Worm (Caenorhabditis elegans) whole organism, L1 larva: Measurements from ENCODE around the gene C56G2.9.
A peak's percentile ranks its signal among the peaks of the same experiment; 100 is the strongest.

Experiments used
- C16A3.4 ChIP-seq: fragments of 150-350 bp; optimal IDR thresholded peaks from 2 replicates; lab custom pipeline; 2014; ENCODE audit warnings: missing biosample characterization, missing genetic modification characterization
- F16B12.6 ChIP-seq: fragments of 150-350 bp; optimal IDR thresholded peaks from 2 replicates; lab custom pipeline; 2014; ENCODE audit warnings: missing biosample characterization, missing genetic modification characterization
- alr-1 ChIP-seq: fragments of 200-800 bp; sonication (Bioruptor generic); optimal IDR thresholded peaks from 2 replicates; lab custom pipeline; 2018; ENCODE audit warnings: borderline replicate concordance, mild to moderate bottlenecking, missing genetic modification characterization, missing compliant biosample characterization
- ama-1 ChIP-seq: fragments of 150-350 bp; optimal IDR thresholded peaks from 2 replicates; lab custom pipeline; 2014
- blmp-1 ChIP-seq: fragments of 150-350 bp; optimal IDR thresholded peaks from 2 replicates; lab custom pipeline; 2014; ENCODE audit warnings: missing biosample characterization, missing genetic modification characterization
- ceh-88 ChIP-seq: fragments of 200-800 bp; sonication (Bioruptor generic); IDR thresholded peaks from 2 replicates; pipeline ENCODE4 v1.3.6; 2022; ENCODE audit warnings: missing genetic modification characterization, missing compliant biosample characterization
- ces-1 ChIP-seq: fragments of 150-350 bp; optimal IDR thresholded peaks from 2 replicates; lab custom pipeline; 2014; ENCODE audit warnings: missing biosample characterization, missing genetic modification reagents, missing genetic modification characterization
- dpl-1 ChIP-seq, 3 experiments: fragments of 150-350 bp in 2 of 3; sonication (generic microtip) in 1 of 3; optimal IDR thresholded peaks; 2 replicates each; lab custom pipeline; 2014 to 2017; ENCODE audit warnings: missing biosample characterization in 3 of 3, missing genetic modification characterization in 3 of 3, missing genetic modification reagents in 3 of 3
- dsc-1 ChIP-seq: sonication (generic microtip); optimal IDR thresholded peaks from 2 replicates; lab custom pipeline; 2016; ENCODE audit warnings: mild to moderate bottlenecking, missing genetic modification characterization, missing compliant biosample characterization
- efl-1 ChIP-seq, 4 experiments: fragments of 150-350 bp; optimal IDR thresholded peaks in 3 of 4; peaks in 1 of 4; 1 replicate in 1 of 4; 2 replicates in 3 of 4; lab custom pipeline; 2014; ENCODE audit warnings: missing biosample characterization in 2 of 4, missing genetic modification characterization in 2 of 4, missing genetic modification reagents in 2 of 4
- efl-3 ChIP-seq: fragments of 200-800 bp; sonication (Bioruptor generic); optimal IDR thresholded peaks from 2 replicates; lab custom pipeline; 2018; ENCODE audit warnings: mild to moderate bottlenecking, missing genetic modification characterization, missing compliant biosample characterization
- egl-13 ChIP-seq: sonication (generic microtip); optimal IDR thresholded peaks from 2 replicates; lab custom pipeline; 2016; ENCODE audit warnings: missing genotype, missing genetic modification reagents, missing genetic modification characterization, missing compliant biosample characterization
- egl-27 ChIP-seq, 2 experiments: fragments of 150-350 bp in 1 of 2; sonication (generic microtip); optimal IDR thresholded peaks; 3 replicates each; lab custom pipeline; 2017 to 2018; ENCODE audit warnings: missing biosample characterization in 2 of 2, missing genetic modification characterization in 2 of 2, missing genetic modification reagents in 2 of 2
- elt-3 ChIP-seq, 6 experiments: fragments of 150-350 bp in 1 of 6; sonication (generic microtip); optimal IDR thresholded peaks; 2 replicates each; lab custom pipeline; 2017 to 2018; ENCODE audit warnings: missing biosample characterization in 6 of 6, missing genetic modification characterization in 6 of 6, inconsistent platforms in 1 of 6
- ets-5 ChIP-seq: fragments of 200-800 bp; sonication (Bioruptor generic); IDR thresholded peaks from 2 replicates; pipeline ENCODE4 v1.3.6; 2022; ENCODE audit warnings: missing genetic modification characterization, missing compliant biosample characterization
- fkh-4 ChIP-seq: sonication (generic microtip); optimal IDR thresholded peaks from 2 replicates; lab custom pipeline; 2016; ENCODE audit warnings: missing compliant biosample characterization, missing genetic modification characterization, borderline replicate concordance
- fos-1 ChIP-seq: fragments of 150-350 bp; optimal IDR thresholded peaks from 2 replicates; lab custom pipeline; 2014; ENCODE audit warnings: missing biosample characterization, missing genetic modification characterization
- grh-1 ChIP-seq: fragments of 200-800 bp; sonication (Bioruptor generic); IDR thresholded peaks from 2 replicates; pipeline ENCODE4 v1.3.6; 2022; ENCODE audit warnings: missing genetic modification reagents, missing genetic modification characterization, missing compliant biosample characterization
- hlh-4 ChIP-seq: sonication (generic microtip); optimal IDR thresholded peaks from 2 replicates; lab custom pipeline; 2016; ENCODE audit warnings: mild to moderate bottlenecking, missing genetic modification characterization, missing compliant biosample characterization
- hpl-2 ChIP-seq: fragments of 150-350 bp; optimal IDR thresholded peaks from 2 replicates; lab custom pipeline; 2014; ENCODE audit warnings: missing biosample characterization, missing genetic modification reagents, missing genetic modification characterization
- irx-1 ChIP-seq: sonication (generic microtip); optimal IDR thresholded peaks from 2 replicates; lab custom pipeline; 2016; ENCODE audit warnings: missing genetic modification characterization, missing compliant biosample characterization
- jun-1 ChIP-seq: fragments of 150-350 bp; optimal IDR thresholded peaks from 2 replicates; lab custom pipeline; 2014; ENCODE audit warnings: missing biosample characterization, missing genetic modification reagents, missing genetic modification characterization
- lin-13 ChIP-seq: fragments of 150-350 bp; optimal IDR thresholded peaks from 2 replicates; lab custom pipeline; 2014; ENCODE audit warnings: missing biosample characterization, missing genetic modification reagents, missing genetic modification characterization
- lin-14 ChIP-seq: fragments of 200-800 bp; sonication (Bioruptor generic); optimal IDR thresholded peaks from 2 replicates; lab custom pipeline; 2018; ENCODE audit warnings: mild to moderate bottlenecking, missing genetic modification characterization, moderate library complexity, missing compliant biosample characterization
- lin-35 ChIP-seq, 2 experiments: fragments of 150-350 bp; optimal IDR thresholded peaks; 2 replicates each; lab custom pipeline; 2014; ENCODE audit warnings: missing biosample characterization in 2 of 2, missing genetic modification characterization in 2 of 2, missing genetic modification reagents in 2 of 2
- lin-39 ChIP-seq: fragments of 150-350 bp; optimal IDR thresholded peaks from 2 replicates; lab custom pipeline; 2014; ENCODE audit warnings: missing biosample characterization, missing genetic modification reagents, missing genetic modification characterization
- lir-3 ChIP-seq: sonication (generic microtip); optimal IDR thresholded peaks from 2 replicates; lab custom pipeline; 2016; ENCODE audit warnings: mild to moderate bottlenecking, missing genetic modification characterization, moderate library complexity, missing compliant biosample characterization; ENCODE audit not compliant: poor library complexity
- mdl-1 ChIP-seq, 2 experiments: fragments of 150-350 bp; optimal IDR thresholded peaks; 2 replicates each; lab custom pipeline; 2014 to 2017; ENCODE audit warnings: missing biosample characterization in 2 of 2, missing genetic modification characterization in 2 of 2, inconsistent platforms in 1 of 2
- mep-1 ChIP-seq: fragments of 150-350 bp; optimal IDR thresholded peaks from 2 replicates; lab custom pipeline; 2014; ENCODE audit warnings: missing biosample characterization, missing genetic modification characterization
- nhr-12 ChIP-seq: sonication (generic microtip); optimal IDR thresholded peaks from 2 replicates; lab custom pipeline; 2017; ENCODE audit warnings: missing biosample characterization, missing genetic modification characterization
- nhr-20 ChIP-seq: sonication (generic microtip); optimal IDR thresholded peaks from 2 replicates; lab custom pipeline; 2016; ENCODE audit warnings: mild to moderate bottlenecking, missing genetic modification characterization, missing compliant biosample characterization
- nhr-237 ChIP-seq: fragments of 150-350 bp; optimal IDR thresholded peaks from 2 replicates; lab custom pipeline; 2014; ENCODE audit warnings: missing biosample characterization, missing genetic modification characterization
- nhr-28 ChIP-seq: fragments of 150-350 bp; optimal IDR thresholded peaks from 2 replicates; lab custom pipeline; 2014; ENCODE audit warnings: missing biosample characterization, missing genetic modification characterization
- nhr-47 ChIP-seq: sonication (generic microtip); optimal IDR thresholded peaks from 2 replicates; lab custom pipeline; 2016; ENCODE audit warnings: mild to moderate bottlenecking, missing genetic modification characterization, moderate library complexity, missing compliant biosample characterization
- nhr-71 ChIP-seq: sonication (generic microtip); optimal IDR thresholded peaks from 2 replicates; lab custom pipeline; 2016; ENCODE audit warnings: mild to moderate bottlenecking, missing genetic modification characterization, moderate library complexity, missing compliant biosample characterization
- nhr-77 ChIP-seq: fragments of 150-350 bp; optimal IDR thresholded peaks from 2 replicates; lab custom pipeline; 2014; ENCODE audit warnings: missing biosample characterization, missing genetic modification characterization
- nhr-85 ChIP-seq: sonication (generic microtip); peaks from one replicate; lab custom pipeline; 2016; ENCODE audit warnings: missing genetic modification characterization, inconsistent platforms, missing compliant biosample characterization
- nhr-90 ChIP-seq: sonication (generic microtip); optimal IDR thresholded peaks from 2 replicates; lab custom pipeline; 2016; ENCODE audit warnings: mild to moderate bottlenecking, missing genetic modification characterization, missing compliant biosample characterization; ENCODE audit not compliant: poor library complexity
- pag-3 ChIP-seq: sonication (generic microtip); optimal IDR thresholded peaks from 2 replicates; lab custom pipeline; 2017; ENCODE audit warnings: missing genetic modification characterization, mild to moderate bottlenecking, missing compliant biosample characterization, antibody characterized with exemption, borderline replicate concordance; ENCODE audit not compliant: insufficient read depth
- snpc-4 ChIP-seq: fragments of 150-350 bp; optimal IDR thresholded peaks from 2 replicates; lab custom pipeline; 2014; ENCODE audit warnings: missing biosample characterization, missing genetic modification characterization
- snu-23 ChIP-seq: sonication (generic microtip); optimal IDR thresholded peaks from 2 replicates; lab custom pipeline; 2016; ENCODE audit warnings: missing genetic modification characterization, missing compliant biosample characterization
- sox-4 ChIP-seq: sonication (generic microtip); optimal IDR thresholded peaks from 2 replicates; lab custom pipeline; 2016; ENCODE audit warnings: missing genetic modification characterization, missing compliant biosample characterization
- sup-37 ChIP-seq: fragments of 200-800 bp; sonication (Bioruptor generic); optimal IDR thresholded peaks from 2 replicates; lab custom pipeline; 2018; ENCODE audit warnings: mild to moderate bottlenecking, missing genetic modification characterization, missing compliant biosample characterization
- tbx-2 ChIP-seq: sonication (generic microtip); optimal IDR thresholded peaks from 2 replicates; lab custom pipeline; 2016; ENCODE audit warnings: missing genetic modification characterization, missing compliant biosample characterization
- unc-130 ChIP-seq: fragments of 150-350 bp; optimal IDR thresholded peaks from 2 replicates; lab custom pipeline; 2017; ENCODE audit warnings: missing biosample characterization, missing genetic modification characterization, inconsistent platforms
- unc-62 ChIP-seq: fragments of 150-350 bp; optimal IDR thresholded peaks from 2 replicates; lab custom pipeline; 2014; ENCODE audit warnings: missing biosample characterization, missing genetic modification reagents, missing genetic modification characterization
- unc-86 ChIP-seq: sonication (generic microtip); optimal IDR thresholded peaks from 2 replicates; lab custom pipeline; 2016; ENCODE audit warnings: missing genetic modification characterization, missing compliant biosample characterization
- zip-4 ChIP-seq: fragments of 200-800 bp; sonication (Bioruptor generic); optimal IDR thresholded peaks from 2 replicates; lab custom pipeline; 2018; ENCODE audit warnings: mild to moderate bottlenecking, missing genetic modification characterization, moderate library complexity, missing compliant biosample characterization
- ztf-11 ChIP-seq, 2 experiments: sonication (generic microtip); optimal IDR thresholded peaks; 2 replicates each; lab custom pipeline; 2016 to 2017; ENCODE audit warnings: missing genetic modification characterization in 2 of 2, missing biosample characterization in 1 of 2, missing compliant biosample characterization in 1 of 2
- ztf-4 ChIP-seq: fragments of 150-350 bp; optimal IDR thresholded peaks from 2 replicates; lab custom pipeline; 2014; ENCODE audit warnings: missing biosample characterization, missing genetic modification characterization

C56G2.9 gene

DNA sequence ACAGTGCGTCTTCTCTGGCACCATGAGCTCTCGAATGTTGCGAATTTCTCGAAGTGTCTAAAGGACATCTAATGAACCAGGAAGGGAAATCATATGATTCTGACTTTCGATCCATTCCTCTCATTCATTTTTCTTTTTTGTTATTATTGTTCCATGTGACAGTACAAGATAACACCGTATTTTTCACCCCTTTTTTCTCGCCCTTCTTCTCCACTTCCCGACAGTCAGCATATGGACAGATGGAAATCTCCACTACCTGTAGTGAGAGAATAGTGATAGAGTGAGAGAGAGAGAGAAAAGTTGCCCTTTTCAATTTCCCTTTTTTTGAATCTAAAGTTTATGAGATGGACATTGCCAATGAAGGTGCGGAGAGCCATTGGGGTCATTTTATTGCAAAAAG is 17.7 kb upstream of the C56G2.9 start (continued):
- TF ChIP-seq nhr-47 (tag; lab: Kevin White, UChicago), result no peak
- TF ChIP-seq blmp-1 (tag; lab: Kevin White, UChicago), result peak; percentile 94
- TF ChIP-seq ama-1 (lab: Kevin White, UChicago), result no peak
- TF ChIP-seq ztf-11 (tag; optimal IDR thresholded peaks at IDR 0.05; lab: Kevin White, UChicago), result no peak
- TF ChIP-seq fkh-4 (tag; lab: Kevin White, UChicago), result no peak
- TF ChIP-seq hlh-4, result no peak
- no peak for TF ChIP-seq hpl-2 (GFP tag; lab: Kevin White, UChicago)
- no peak for TF ChIP-seq nhr-28
- TF ChIP-seq nhr-85 (tag; lab: Kevin White, UChicago), result peak; percentile 97
- no peak for TF ChIP-seq ets-5
- TF ChIP-seq unc-86, result no peak
- no peak for TF ChIP-seq grh-1
- TF ChIP-seq C16A3.4 (tag; lab: Kevin White, UChicago), result no peak
- peak in 1 of 2 experiments; percentile 60 for TF ChIP-seq lin-35 (GFP tag; optimal IDR thresholded peaks at IDR 0.05; lab: Kevin White, UChicago)
- no peak for TF ChIP-seq jun-1 (tag; lab: Kevin White, UChicago)
- no peak for TF ChIP-seq lir-3
- TF ChIP-seq pag-3 (tag; lab: Kevin White, UChicago), result no peak
- no peak for TF ChIP-seq sup-37
- peak; percentile 71 for TF ChIP-seq mep-1 (tag; lab: Kevin White, UChicago)
- peak; percentile 2 for TF ChIP-seq tbx-2 (tag; lab: Kevin White, UChicago)
- TF ChIP-seq nhr-20, result peak; percentile 73
- peak in 3 of 6 experiments; percentile 21 to 67 (median 31) for TF ChIP-seq elt-3 (tag; optimal IDR thresholded peaks at IDR 0.05; lab: Kevin White, UChicago)
- TF ChIP-seq nhr-90, result peak; percentile 2
- no peak for TF ChIP-seq fos-1 (tag; lab: Kevin White, UChicago)
- peak in 1 of 2 experiments; percentile 58 for TF ChIP-seq mdl-1 (tag; optimal IDR thresholded peaks at IDR 0.05; lab: Kevin White, UChicago)
- TF ChIP-seq ztf-4 (tag; lab: Kevin White, UChicago), result no peak
- TF ChIP-seq ces-1 (GFP tag; lab: Kevin White, UChicago), result no peak
- no peak for TF ChIP-seq alr-1 (tag; lab: Kevin White, UChicago)
- peak; percentile 56 for TF ChIP-seq nhr-71 (tag; lab: Kevin White, UChicago)
- no peak for TF ChIP-seq unc-130 (tag; lab: Kevin White, UChicago)

ce11 chrIII:6360114-6360513 is 17.0 kb upstream of the C56G2.9 start:
- TF ChIP-seq pag-3 (tag; lab: Kevin White, UChicago) (no peak), ceh-88 (GFP tag; lab: Robert Waterston, UW) (no peak), snu-23 (GFP tag; lab: Kevin White, UChicago) (peak; percentile 74), snpc-4 (tag; lab: Kevin White, UChicago) (no peak), dsc-1 (tag; lab: Kevin White, UChicago) (peak; percentile 57), egl-27 (tag; optimal IDR thresholded peaks at IDR 0.05; lab: Kevin White, UChicago) (peak in 1 of 2 experiments; percentile 1), zip-4 (GFP tag; lab: Kevin White, UChicago) (no peak), fkh-4 (tag; lab: Kevin White, UChicago) (no peak), irx-1 (tag; lab: Kevin White, UChicago) (no peak), hpl-2 (GFP tag; lab: Kevin White, UChicago) (no peak), nhr-237 (tag; lab: Kevin White, UChicago) (no peak), ets-5 (no peak), lir-3 (peak; percentile 26), nhr-77 (no peak), nhr-47 (tag; lab: Kevin White, UChicago) (peak; percentile 55), dpl-1 (GFP tag; optimal IDR thresholded peaks at IDR 0.05; lab: Kevin White, UChicago) (peak in 1 of 3 experiments; percentile 28), lin-39 (peak; percentile 66), ztf-11 (tag; optimal IDR thresholded peaks at IDR 0.05; lab: Kevin White, UChicago) (no peak), nhr-12 (tag; lab: Kevin White, UChicago) (no peak), unc-62 (GFP tag; lab: Kevin White, UChicago) (no peak), lin-14 (GFP tag; lab: Kevin White, UChicago) (peak; percentile 91), lin-13 (GFP tag; lab: Kevin White, UChicago) (peak; percentile 50), elt-3 (tag; optimal IDR thresholded peaks at IDR 0.05; lab: Kevin White, UChicago) (peak in 1 of 6 experiments; percentile 3), efl-3 (GFP tag; lab: Kevin White, UChicago) (no peak), mep-1 (tag; lab: Kevin White, UChicago) (no peak), efl-1 (optimal IDR thresholded peaks at IDR 0.05; lab: Kevin White, UChicago) (peak; percentile 3 to 28), efl-1 (GFP tag; optimal IDR thresholded peaks at IDR 0.05 in 1 of 2; lab: Kevin White, UChicago) (peak in 1 of 2 experiments; percentile 93), egl-13 (no peak), fos-1 (tag; lab: Kevin White, UChicago) (no peak), sox-4 (tag; lab: Kevin White, UChicago) (no peak), F16B12.6 (tag; lab: Kevin White, UChicago) (no peak)
